Fruit fly (Drosophila melanogaster) Kc167 (cell line): Measurements from ENCODE around the gene LManI.

Source experiments
- Myc ChIP-seq: fragments of >200 bp; optimal IDR thresholded peaks from 2 replicates; lab custom pipeline; 2017; ENCODE audit warnings: missing external identifiers
- Sin3A ChIP-seq: fragments of >200 bp; optimal IDR thresholded peaks from 2 replicates; lab custom pipeline; 2018; ENCODE audit warnings: missing external identifiers
- h ChIP-seq: fragments of >200 bp; optimal IDR thresholded peaks from 3 replicates; lab custom pipeline; 2018; ENCODE audit warnings: missing external identifiers
- insv ChIP-seq: fragments of >200 bp; optimal IDR thresholded peaks from 3 replicates; lab custom pipeline; 2018; ENCODE audit warnings: missing external identifiers
- psq ChIP-seq: fragments of >200 bp; optimal IDR thresholded peaks from 2 replicates; lab custom pipeline; 2017; ENCODE audit warnings: missing external identifiers
- ttk ChIP-seq: sonication (Bioruptor generic); optimal IDR thresholded peaks from 2 replicates; lab custom pipeline; 2017; ENCODE audit warnings: missing external identifiers

Gene LManI

dm6 chr2L:10455944-10456520, 1.0 kb downstream of the LManI start:
- TF ChIP-seq psq (lab: Kevin White, UChicago) = no peak
- TF ChIP-seq h (lab: Kevin White, UChicago) = no peak
- TF ChIP-seq ttk (lab: Kevin White, UChicago) = no peak
- no peak for TF ChIP-seq insv (lab: Kevin White, UChicago)
- TF ChIP-seq Sin3A (lab: Kevin White, UChicago) = no peak
- TF ChIP-seq Myc (lab: Kevin White, UChicago) = no peak

dm6 chr2L:10452296-10452695, 4.7 kb downstream of the LManI start, which contains the start of gene ppk10:
ppk10 (minus strand) TSS chr2L:10452396.
- TF ChIP-seq Sin3A (lab: Kevin White, UChicago) (no peak), h (lab: Kevin White, UChicago) (no peak), ttk (lab: Kevin White, UChicago) (no peak), Myc (lab: Kevin White, UChicago) (no peak), insv (lab: Kevin White, UChicago) (no peak), psq (lab: Kevin White, UChicago) (no peak)

- TF ChIP-seq Sin3A (lab: Kevin White, UChicago) = no peak
- no peak for TF ChIP-seq psq (lab: Kevin White, UChicago)
- no peak for TF ChIP-seq insv (lab: Kevin White, UChicago)
- no peak for TF ChIP-seq Myc (lab: Kevin White, UChicago)
- TF ChIP-seq h (lab: Kevin White, UChicago) = no peak
- no peak for TF ChIP-seq ttk (lab: Kevin White, UChicago)
These were observed 14.8 kb downstream of the LManI start, which contains the start of gene loh for dm6 chr2L:10442048-10442790. loh (plus strand) TSS chr2L:10442534.

- TF ChIP-seq Myc (lab: Kevin White, UChicago) = no peak
- TF ChIP-seq h (lab: Kevin White, UChicago) = no peak
- no peak for TF ChIP-seq Sin3A (lab: Kevin White, UChicago)
- TF ChIP-seq ttk (lab: Kevin White, UChicago) = no peak
- TF ChIP-seq insv (lab: Kevin White, UChicago) = no peak
- TF ChIP-seq psq (lab: Kevin White, UChicago) = no peak
These were observed 17.9 kb downstream of the LManI start, which contains the start of gene Nse4 for dm6 chr2L:10439174-10439573. Nse4 (plus strand) TSS chr2L:10439440.

- no peak for TF ChIP-seq Sin3A (lab: Kevin White, UChicago)
- no peak for TF ChIP-seq psq (lab: Kevin White, UChicago)
- TF ChIP-seq insv (lab: Kevin White, UChicago) = no peak
- no peak for TF ChIP-seq Myc (lab: Kevin White, UChicago)
These were observed 19.7 kb downstream of the LManI start, which contains the start of gene STUB1 for dm6 chr2L:10437317-10437716. STUB1 (plus strand) TSS chr2L:10437548.

DNA sequence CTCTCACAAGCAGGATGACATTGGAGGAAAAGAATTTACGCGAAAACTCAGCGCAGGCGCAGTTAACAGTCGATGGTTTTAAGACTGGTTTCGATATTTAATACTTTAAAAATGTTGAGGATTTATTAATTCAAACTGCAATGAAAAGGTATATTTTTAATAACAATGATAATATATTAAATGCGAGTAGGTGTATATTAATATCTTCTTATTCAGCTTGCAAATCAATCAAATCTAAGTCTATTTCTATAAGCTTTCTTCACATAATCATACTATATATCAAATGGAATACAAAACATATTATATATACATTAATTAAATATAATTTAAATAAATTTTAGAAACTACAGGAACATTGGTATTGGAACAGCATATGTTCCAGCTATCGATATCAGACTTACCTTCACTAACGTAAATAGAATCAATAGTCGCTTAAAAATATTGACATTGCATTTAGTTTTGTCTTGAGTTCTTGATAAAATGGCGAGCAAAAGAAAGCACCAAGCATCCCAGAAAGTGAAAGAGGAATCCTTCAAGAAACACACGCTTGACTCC, 21.4 kb downstream of the LManI start, which contains the start of the genes TBC1D16 and holn1:
TSS of gene TBC1D16 (minus strand) at position 51 of the 555 bp plus-strand sequence.
TSS of gene holn1 (plus strand) at position 390 of the 555 bp plus-strand sequence.
- TF ChIP-seq ttk (lab: Kevin White, UChicago) = no peak
- TF ChIP-seq Sin3A (lab: Kevin White, UChicago) = no peak
- TF ChIP-seq psq (lab: Kevin White, UChicago) = no peak
- TF ChIP-seq insv (lab: Kevin White, UChicago) = no peak
- no peak for TF ChIP-seq Myc (lab: Kevin White, UChicago)
- TF ChIP-seq h (lab: Kevin White, UChicago) = no peak

- no peak for TF ChIP-seq h (lab: Kevin White, UChicago)
- TF ChIP-seq Myc (lab: Kevin White, UChicago) = no peak
- TF ChIP-seq psq (lab: Kevin White, UChicago) = no peak
- TF ChIP-seq insv (lab: Kevin White, UChicago) = no peak
- no peak for TF ChIP-seq ttk (lab: Kevin White, UChicago)
- TF ChIP-seq Sin3A (lab: Kevin White, UChicago) = no peak
These were observed 26.1 kb downstream of the LManI start, which contains the start of the genes Bug22 and TfIIB for dm6 chr2L:10430802-10431476. Bug22 (minus strand) TSS chr2L:10430918. TfIIB (plus strand) TSS chr2L:10431338.

dm6 chr2L:10428528-10428927, 28.5 kb downstream of the LManI start, which contains the start of gene CG5188:
CG5188 (plus strand) TSS chr2L:10428829.
- TF ChIP-seq insv (lab: Kevin White, UChicago) = no peak
- TF ChIP-seq h (lab: Kevin White, UChicago) = no peak
- TF ChIP-seq ttk (lab: Kevin White, UChicago) = no peak
- no peak for TF ChIP-seq Sin3A (lab: Kevin White, UChicago)
- no peak for TF ChIP-seq psq (lab: Kevin White, UChicago)
- TF ChIP-seq Myc (lab: Kevin White, UChicago) = no peak

DNA sequence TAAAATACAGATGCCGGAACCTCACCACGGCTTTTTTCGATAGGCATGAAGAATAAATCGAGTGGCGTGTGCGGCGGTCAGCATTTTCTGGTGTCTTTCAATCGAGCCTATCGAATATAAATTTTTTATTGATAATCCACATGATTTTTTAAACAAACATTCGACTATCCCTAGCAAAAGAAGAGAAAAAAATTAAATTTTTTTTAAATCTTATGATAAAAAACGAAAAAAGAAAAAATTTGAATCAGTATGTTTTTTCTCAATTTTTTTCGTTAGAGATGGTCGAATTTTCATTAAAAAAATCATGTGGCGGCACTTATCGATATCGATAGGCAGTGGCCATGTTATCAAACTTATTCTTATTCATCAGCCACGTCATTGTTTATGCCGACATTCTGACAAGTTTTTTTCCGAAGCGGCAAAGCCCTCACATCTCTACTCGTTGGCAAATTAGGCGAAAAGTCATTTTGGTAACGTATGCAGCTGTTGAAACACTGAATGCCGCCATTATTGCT, 30.4 kb downstream of the LManI start, which contains the start of the genes SmB and KdelR:
TSS of gene SmB (minus strand) at position 94 of the 515 bp plus-strand sequence.
TSS of gene KdelR (plus strand) at position 354 of the 515 bp plus-strand sequence.
- TF ChIP-seq insv (lab: Kevin White, UChicago) (no peak), psq (lab: Kevin White, UChicago) (no peak), h (lab: Kevin White, UChicago) (no peak), Sin3A (lab: Kevin White, UChicago) (no peak), ttk (lab: Kevin White, UChicago) (no peak), Myc (lab: Kevin White, UChicago) (no peak)

dm6 chr2L:10425599-10425998, 31.4 kb downstream of the LManI start:
- TF ChIP-seq psq (lab: Kevin White, UChicago) = no peak
- TF ChIP-seq Sin3A (lab: Kevin White, UChicago) = no peak
- TF ChIP-seq Myc (lab: Kevin White, UChicago) = no peak
- TF ChIP-seq insv (lab: Kevin White, UChicago) = no peak
- TF ChIP-seq h (lab: Kevin White, UChicago) = no peak
- no peak for TF ChIP-seq ttk (lab: Kevin White, UChicago)
